Fruit fly (Drosophila melanogaster): ENCODE data around the gene CG42337.

Gene CG42337

dm6 chr3L:21175531-21176271 lies 17.5 kb downstream of the CG42337 start:
- TF ChIP-seq rn (GFP tag; IDR thresholded peaks at IDR 0.05) (no peak), CG13204 (GFP tag; optimal IDR thresholded peaks at IDR 0.05) (no peak), CG14655 (GFP tag; optimal IDR thresholded peaks at IDR 0.05) (no peak), CG4496 (GFP tag; IDR thresholded peaks at IDR 0.05) (no peak), CG15710 (tag; optimal IDR thresholded peaks at IDR 0.05) (no peak), CG8301 (tag; optimal IDR thresholded peaks at IDR 0.05) (no peak), fd96Ca (GFP tag; IDR thresholded peaks at IDR 0.05) (peak; percentile 21; the same call in 1 of the 3 replicates), CG34367 (tag; optimal IDR thresholded peaks at IDR 0.05) (peak; percentile 19), Pif1B (GFP tag; optimal IDR thresholded peaks at IDR 0.05) (peak; percentile 19), CG8159 (tag; optimal IDR thresholded peaks at IDR 0.05) (no peak), Ets98B (GFP tag; IDR thresholded peaks at IDR 0.05) (no peak; the same call in 1 of the 2 replicates), gl (tag; optimal IDR thresholded peaks at IDR 0.05) (no peak), CG17806 (tag; optimal IDR thresholded peaks at IDR 0.05) (no peak), CG32121 (GFP tag; IDR thresholded peaks at IDR 0.05) (no peak), CG10348 (GFP tag; IDR thresholded peaks at IDR 0.05) (no peak), EcR (GFP tag; optimal IDR thresholded peaks at IDR 0.05) (peak; percentile 13), D1 (tag; optimal IDR thresholded peaks at IDR 0.05) (no peak), Snoo (tag; optimal IDR thresholded peaks at IDR 0.05) (no peak), Pif1A (GFP tag; optimal IDR thresholded peaks at IDR 0.05) (no peak), CG9948 (tag; optimal IDR thresholded peaks at IDR 0.05) (no peak), CG12605 (GFP tag; IDR thresholded peaks at IDR 0.05) (no peak)

dm6 chr3L:21174962-21175361 lies 18.2 kb downstream of the CG42337 start:
- TF ChIP-seq Snoo (tag; optimal IDR thresholded peaks at IDR 0.05) (no peak), CG13204 (GFP tag; optimal IDR thresholded peaks at IDR 0.05) (no peak), CG8159 (tag; optimal IDR thresholded peaks at IDR 0.05) (no peak), gl (tag; optimal IDR thresholded peaks at IDR 0.05) (no peak)

dm6 chr3L:21172527-21173253 lies 20.5 kb downstream of the CG42337 start, which contains the start of the genes chb and AsnS:
chb (plus strand) TSS chr3L:21172853.
AsnS (plus strand) TSS chr3L:21173118.
- TF ChIP-seq gl (tag; optimal IDR thresholded peaks at IDR 0.05): peak; percentile 46
- peak; percentile 50 for TF ChIP-seq CG14655 (GFP tag; optimal IDR thresholded peaks at IDR 0.05)
- peak; percentile 89 for TF ChIP-seq CG17806 (tag; optimal IDR thresholded peaks at IDR 0.05)
- peak; percentile 58; the same call in 1 of the 2 replicates for TF ChIP-seq rn (GFP tag; IDR thresholded peaks at IDR 0.05)
- no peak for TF ChIP-seq CG13204 (GFP tag; optimal IDR thresholded peaks at IDR 0.05)
- peak; percentile 69 for TF ChIP-seq CG8301 (tag; optimal IDR thresholded peaks at IDR 0.05)
- TF ChIP-seq CG15710 (tag; optimal IDR thresholded peaks at IDR 0.05): peak; percentile 72
- peak; percentile 83 for TF ChIP-seq Snoo (tag; optimal IDR thresholded peaks at IDR 0.05)
- TF ChIP-seq Pif1B (GFP tag; optimal IDR thresholded peaks at IDR 0.05): peak; percentile 39
- TF ChIP-seq CG9948 (tag; optimal IDR thresholded peaks at IDR 0.05): peak; percentile 82
- TF ChIP-seq CG10348 (GFP tag; IDR thresholded peaks at IDR 0.05): peak; percentile 50; the same call in 1 of the 2 replicates
- TF ChIP-seq CG34367 (tag; optimal IDR thresholded peaks at IDR 0.05): peak; percentile 72
- TF ChIP-seq Pif1A (GFP tag; optimal IDR thresholded peaks at IDR 0.05): peak; percentile 73
- peak; percentile 91 for TF ChIP-seq Ets98B (GFP tag; IDR thresholded peaks at IDR 0.05)
- peak; percentile 82 for TF ChIP-seq CG8159 (tag; optimal IDR thresholded peaks at IDR 0.05)
- TF ChIP-seq CG32121 (GFP tag; IDR thresholded peaks at IDR 0.05): peak; percentile 89
- peak; percentile 95 for TF ChIP-seq CG4496 (GFP tag; IDR thresholded peaks at IDR 0.05)
- TF ChIP-seq CG12605 (GFP tag; IDR thresholded peaks at IDR 0.05): peak; percentile 78
- peak; percentile 75 for TF ChIP-seq D1 (tag; optimal IDR thresholded peaks at IDR 0.05)
- no peak for TF ChIP-seq fd96Ca (GFP tag; IDR thresholded peaks at IDR 0.05)
- peak; percentile 77 for TF ChIP-seq EcR (GFP tag; optimal IDR thresholded peaks at IDR 0.05)

- no peak for TF ChIP-seq CG10348 (GFP tag; IDR thresholded peaks at IDR 0.05)
- peak; percentile 93 for TF ChIP-seq fd96Ca (GFP tag; IDR thresholded peaks at IDR 0.05)
- peak; percentile 83 for TF ChIP-seq CG8301 (tag; optimal IDR thresholded peaks at IDR 0.05)
- peak; percentile 97 for TF ChIP-seq CG4496 (GFP tag; IDR thresholded peaks at IDR 0.05)
- peak; percentile 81 for TF ChIP-seq CG14655 (GFP tag; optimal IDR thresholded peaks at IDR 0.05)
- peak; percentile 87 for TF ChIP-seq Snoo (tag; optimal IDR thresholded peaks at IDR 0.05)
- peak; percentile 80 for TF ChIP-seq CG17806 (tag; optimal IDR thresholded peaks at IDR 0.05)
- TF ChIP-seq CG32121 (GFP tag; IDR thresholded peaks at IDR 0.05): peak; percentile 94
- peak; percentile 75 for TF ChIP-seq CG9948 (tag; optimal IDR thresholded peaks at IDR 0.05)
- peak; percentile 92 for TF ChIP-seq CG12605 (GFP tag; IDR thresholded peaks at IDR 0.05)
- TF ChIP-seq D1 (tag; optimal IDR thresholded peaks at IDR 0.05): peak; percentile 47
- peak; percentile 91 for TF ChIP-seq Pif1A (GFP tag; optimal IDR thresholded peaks at IDR 0.05)
- TF ChIP-seq EcR (GFP tag; optimal IDR thresholded peaks at IDR 0.05): no peak
- peak; percentile 68 for TF ChIP-seq rn (GFP tag; IDR thresholded peaks at IDR 0.05)
- TF ChIP-seq CG13204 (GFP tag; optimal IDR thresholded peaks at IDR 0.05): peak; percentile 42
- peak; percentile 80 for TF ChIP-seq Pif1B (GFP tag; optimal IDR thresholded peaks at IDR 0.05)
- peak; percentile 80 for TF ChIP-seq CG15710 (tag; optimal IDR thresholded peaks at IDR 0.05)
- peak; percentile 67 for TF ChIP-seq CG34367 (tag; optimal IDR thresholded peaks at IDR 0.05)
- TF ChIP-seq gl (tag; optimal IDR thresholded peaks at IDR 0.05): peak; percentile 79
- peak; percentile 72 for TF ChIP-seq CG8159 (tag; optimal IDR thresholded peaks at IDR 0.05)
- peak; percentile 93 for TF ChIP-seq Ets98B (GFP tag; IDR thresholded peaks at IDR 0.05)
Measured at dm6 chr3L:21171905-21172304, 21.3 kb downstream of the CG42337 start, which contains the start of gene Ac78C. Ac78C (minus strand) TSS chr3L:21171930.

Data from whole organism, pupa.